Fruit fly (Drosophila melanogaster) whole organism, embryonic: ENCODE data around the gene CG4462.

Experiments
- Awh ChIP-seq: fragments of 200-800 bp; sonication (Bioruptor generic); IDR thresholded peaks from 2 replicates; pipeline ENCODE4, ENCODE4 v1.3.6; 2022; ENCODE audit warnings: missing biosample characterization, missing genetic modification characterization
- Bteb2 ChIP-seq: fragments of 200-800 bp; sonication (Bioruptor generic); optimal IDR thresholded peaks from 2 replicates; lab custom pipeline; 2016; ENCODE audit warnings: missing biosample characterization, missing genetic modification characterization
- CG10274 ChIP-seq: fragments of 200-800 bp; sonication (Bioruptor generic); optimal IDR thresholded peaks from 3 replicates; lab custom pipeline; 2017; ENCODE audit warnings: missing biosample characterization, mild to moderate bottlenecking, missing genetic modification characterization
- CG10431 ChIP-seq: fragments of 200-800 bp; sonication (Bioruptor generic); optimal IDR thresholded peaks from 3 replicates; lab custom pipeline; 2018; ENCODE audit warnings: missing biosample characterization, mild to moderate bottlenecking, missing genetic modification characterization
- CG10462 ChIP-seq: fragments of 200-800 bp; sonication (Bioruptor generic); optimal IDR thresholded peaks from 2 replicates; lab custom pipeline; 2016; ENCODE audit warnings: missing biosample characterization, missing genetic modification characterization
- CG10654 ChIP-seq: fragments of 200-800 bp; sonication (Bioruptor generic); optimal IDR thresholded peaks from 2 replicates; lab custom pipeline; 2016; ENCODE audit warnings: missing biosample characterization, missing genetic modification characterization
- CG12219 ChIP-seq: fragments of 200-800 bp; sonication (Bioruptor generic); optimal IDR thresholded peaks from 3 replicates; lab custom pipeline; 2018; ENCODE audit warnings: missing biosample characterization, mild to moderate bottlenecking, missing genetic modification characterization
- CG13123 ChIP-seq: fragments of 200-800 bp; sonication (Bioruptor generic); optimal IDR thresholded peaks from 2 replicates; lab custom pipeline; 2016; ENCODE audit warnings: missing biosample characterization, missing genetic modification characterization
- CG14667 ChIP-seq: fragments of 200-800 bp; sonication (Bioruptor generic); IDR thresholded peaks from 2 replicates; pipeline ENCODE4 v1.3.6; 2022; ENCODE audit warnings: missing biosample characterization, missing genetic modification characterization
- CG1603 ChIP-seq: fragments of 200-800 bp; sonication (Bioruptor generic); optimal IDR thresholded peaks from 2 replicates; lab custom pipeline; 2019; ENCODE audit warnings: missing biosample characterization, mild to moderate bottlenecking, missing genetic modification characterization, moderate library complexity
- CG17568 ChIP-seq: fragments of 200-800 bp; sonication (Bioruptor generic); optimal IDR thresholded peaks from 2 replicates; lab custom pipeline; 2018; ENCODE audit warnings: missing biosample characterization, mild to moderate bottlenecking, missing genetic modification characterization, moderate library complexity
- CG17829 ChIP-seq: fragments of 200-800 bp; optimal IDR thresholded peaks from 2 replicates; lab custom pipeline; 2019; ENCODE audit warnings: missing biosample characterization, mild to moderate bottlenecking, missing genetic modification characterization, moderate library complexity
- CG18476 ChIP-seq: fragments of 200-800 bp; sonication (Bioruptor generic); optimal IDR thresholded peaks from 2 replicates; lab custom pipeline; 2016; ENCODE audit warnings: missing biosample characterization, mild to moderate bottlenecking, missing genetic modification characterization
- CG31224 ChIP-seq: fragments of 200-800 bp; sonication (Bioruptor generic); IDR thresholded peaks from 2 replicates; pipeline ENCODE4 v1.3.6; 2022; ENCODE audit warnings: missing biosample characterization, missing genetic modification characterization
- CG31388 ChIP-seq: fragments of 200-800 bp; sonication (Bioruptor generic); optimal IDR thresholded peaks from 2 replicates; lab custom pipeline; 2016; ENCODE audit warnings: missing biosample characterization, missing genetic modification characterization
- CG42726 ChIP-seq: fragments of 200-800 bp; sonication (Bioruptor generic); IDR thresholded peaks from 2 replicates; pipeline ENCODE4 v1.3.6; 2022; ENCODE audit warnings: missing biosample characterization, missing genetic modification characterization; ENCODE audit not compliant: partially characterized antibody
- CG4328 ChIP-seq: fragments of 200-800 bp; sonication (Bioruptor generic); optimal IDR thresholded peaks from 3 replicates; lab custom pipeline; 2017; ENCODE audit warnings: missing biosample characterization, missing genetic modification reagents, missing genetic modification characterization
- CG4424 ChIP-seq: fragments of 200-800 bp; sonication (Bioruptor generic); optimal IDR thresholded peaks from 3 replicates; lab custom pipeline; 2016; ENCODE audit warnings: missing biosample characterization, missing genetic modification characterization
- CG5245 ChIP-seq: fragments of 200-800 bp; sonication (Bioruptor generic); optimal IDR thresholded peaks from 3 replicates; lab custom pipeline; 2016; ENCODE audit warnings: missing biosample characterization, missing genetic modification characterization
- Camta ChIP-seq: fragments of 200-800 bp; sonication (Bioruptor generic); optimal IDR thresholded peaks from 2 replicates; lab custom pipeline; 2016; ENCODE audit warnings: missing biosample characterization, missing genetic modification characterization
- D ChIP-seq, 2 experiments: fragments of 200-800 bp in 1 of 2; fragments of >200 bp in 1 of 2; sonication (Bioruptor generic) in 1 of 2; optimal IDR thresholded peaks; 2 replicates in 1 of 2; 3 replicates in 1 of 2; lab custom pipeline; 2017; ENCODE audit warnings: mild to moderate bottlenecking in 1 of 2, missing biosample characterization in 1 of 2, missing genetic modification characterization in 1 of 2, missing genetic modification reagents in 1 of 2
- Dad ChIP-seq: fragments of 200-800 bp; sonication (Bioruptor generic); optimal IDR thresholded peaks from 3 replicates; lab custom pipeline; 2016; ENCODE audit warnings: missing biosample characterization, missing genetic modification characterization
- Dek ChIP-seq: fragments of 200-800 bp; sonication (Bioruptor generic); optimal IDR thresholded peaks from 3 replicates; lab custom pipeline; 2019; ENCODE audit warnings: missing biosample characterization, mild to moderate bottlenecking, missing genetic modification characterization, moderate library complexity
- Dip3 ChIP-seq: fragments of 200-800 bp; sonication (Bioruptor generic); optimal IDR thresholded peaks from 3 replicates; lab custom pipeline; 2016; ENCODE audit warnings: missing biosample characterization, missing genetic modification characterization
- Dp ChIP-seq: fragments of 200-800 bp; sonication (Bioruptor generic); optimal IDR thresholded peaks from 2 replicates; lab custom pipeline; 2018; ENCODE audit warnings: missing biosample characterization, mild to moderate bottlenecking, missing genetic modification characterization, moderate library complexity
- Ets97D ChIP-seq: fragments of 200-800 bp; sonication (Bioruptor generic); optimal IDR thresholded peaks from 3 replicates; lab custom pipeline; 2016; ENCODE audit warnings: missing biosample characterization, missing genetic modification characterization
- Fer2 ChIP-seq: fragments of 200-800 bp; sonication (Bioruptor generic); optimal IDR thresholded peaks from 2 replicates; lab custom pipeline; 2018; ENCODE audit warnings: missing biosample characterization, mild to moderate bottlenecking, missing genetic modification characterization, moderate library complexity
- Fer3 ChIP-seq: fragments of 200-800 bp; sonication (Bioruptor generic); optimal IDR thresholded peaks from 2 replicates; lab custom pipeline; 2018; ENCODE audit warnings: missing biosample characterization, mild to moderate bottlenecking, missing genetic modification characterization, moderate library complexity
- Hr3 ChIP-seq: fragments of 200-800 bp; sonication (Bioruptor generic); optimal IDR thresholded peaks from 3 replicates; lab custom pipeline; 2016; ENCODE audit warnings: missing biosample characterization, missing genetic modification characterization
- NC2β ChIP-seq: fragments of 200-800 bp; sonication (Bioruptor generic); optimal IDR thresholded peaks from 2 replicates; lab custom pipeline; 2016; ENCODE audit warnings: missing biosample characterization, missing genetic modification characterization
- Sry-δ ChIP-seq: fragments of 200-800 bp; sonication (Bioruptor generic); optimal IDR thresholded peaks from 2 replicates; lab custom pipeline; 2016; ENCODE audit warnings: missing biosample characterization, missing genetic modification characterization
- Stat92E ChIP-seq, 3 experiments: fragments of >200 bp in 2 of 3; fragments of 200-800 bp in 1 of 3; sonication (Bioruptor generic) in 1 of 3; optimal IDR thresholded peaks; 2 replicates each; lab custom pipeline; 2017 to 2019; ENCODE audit warnings: missing biosample characterization in 3 of 3, missing genetic modification characterization in 3 of 3, mild to moderate bottlenecking in 1 of 3, moderate library complexity in 1 of 3
- Vsx1 ChIP-seq: fragments of 200-800 bp; sonication (Bioruptor generic); optimal IDR thresholded peaks from 2 replicates; lab custom pipeline; 2017; ENCODE audit warnings: missing biosample characterization, mild to moderate bottlenecking, missing genetic modification characterization, missing genetic modification reagents
- abd-A ChIP-seq: fragments of 200-800 bp; sonication (Bioruptor generic); optimal IDR thresholded peaks from 3 replicates; lab custom pipeline; 2019; ENCODE audit warnings: missing biosample characterization, mild to moderate bottlenecking, missing genetic modification characterization, moderate library complexity
- crp ChIP-seq, 2 experiments: fragments of 200-800 bp; sonication (Bioruptor generic); optimal IDR thresholded peaks; 2 replicates in 1 of 2; 3 replicates in 1 of 2; lab custom pipeline; 2017; ENCODE audit warnings: missing biosample characterization in 2 of 2, missing genetic modification characterization in 2 of 2, mild to moderate bottlenecking in 1 of 2, moderate library complexity in 1 of 2
- eyg ChIP-seq: fragments of 200-800 bp; sonication (Bioruptor generic); optimal IDR thresholded peaks from 3 replicates; lab custom pipeline; 2016; ENCODE audit warnings: missing biosample characterization, missing genetic modification characterization
- fd64A ChIP-seq: fragments of 200-800 bp; sonication (Bioruptor generic); optimal IDR thresholded peaks from 3 replicates; lab custom pipeline; 2018; ENCODE audit warnings: missing biosample characterization, mild to moderate bottlenecking, missing genetic modification characterization
- fd96Cb ChIP-seq: fragments of 200-800 bp; sonication (Bioruptor generic); optimal IDR thresholded peaks from 2 replicates; lab custom pipeline; 2018; ENCODE audit warnings: missing biosample characterization, mild to moderate bottlenecking, missing genetic modification characterization, moderate library complexity
- ken ChIP-seq: fragments of 200-800 bp; sonication (Bioruptor generic); IDR thresholded peaks from 3 replicates; pipeline ENCODE4 v1.3.6; 2022; ENCODE audit warnings: missing biosample characterization, missing genetic modification characterization
- odd ChIP-seq: fragments of 200-800 bp; sonication (Bioruptor generic); optimal IDR thresholded peaks from 2 replicates; lab custom pipeline; 2017; ENCODE audit warnings: missing biosample characterization, mild to moderate bottlenecking, missing genetic modification characterization
- p53 ChIP-seq: fragments of 200-800 bp; sonication (Bioruptor generic); optimal IDR thresholded peaks from 2 replicates; lab custom pipeline; 2016; ENCODE audit warnings: missing biosample characterization, missing genetic modification characterization
- salm ChIP-seq: fragments of 200-800 bp; sonication (Bioruptor generic); optimal IDR thresholded peaks from 2 replicates; lab custom pipeline; 2018; ENCODE audit warnings: missing biosample characterization, mild to moderate bottlenecking, missing genetic modification characterization
- scrt ChIP-seq: fragments of 200-800 bp; sonication (Bioruptor generic); optimal IDR thresholded peaks from 2 replicates; lab custom pipeline; 2018; ENCODE audit warnings: missing biosample characterization, mild to moderate bottlenecking, missing genetic modification characterization, moderate library complexity
- sens ChIP-seq: fragments of 200-800 bp; sonication (Bioruptor generic); peaks from one replicate; lab custom pipeline; 2016; ENCODE audit warnings: missing biosample characterization, missing genetic modification characterization
- sim ChIP-seq: fragments of 200-800 bp; sonication (Bioruptor generic); IDR thresholded peaks from 2 replicates; pipeline ENCODE4 v1.3.6; 2022; ENCODE audit warnings: missing biosample characterization, missing genetic modification characterization
- slp2 ChIP-seq: fragments of 200-800 bp; sonication (Bioruptor generic); optimal IDR thresholded peaks from 2 replicates; lab custom pipeline; 2016; ENCODE audit warnings: missing biosample characterization, missing genetic modification characterization
- tna ChIP-seq: fragments of 200-800 bp; sonication (Bioruptor generic); IDR thresholded peaks from 2 replicates; pipeline ENCODE4 v1.3.6; 2022; ENCODE audit warnings: missing biosample characterization, missing genetic modification characterization; ENCODE audit not compliant: partially characterized antibody
- trh ChIP-seq: fragments of 200-800 bp; sonication (Bioruptor generic); optimal IDR thresholded peaks from 2 replicates; lab custom pipeline; 2016; ENCODE audit warnings: missing biosample characterization, missing genetic modification characterization
- zen2 ChIP-seq: fragments of 200-800 bp; sonication (Bioruptor generic); IDR thresholded peaks from 3 replicates; pipeline ENCODE4 v1.3.6; 2022; ENCODE audit warnings: missing biosample characterization, missing genetic modification characterization; ENCODE audit not compliant: partially characterized antibody

CG4462 gene

DNA sequence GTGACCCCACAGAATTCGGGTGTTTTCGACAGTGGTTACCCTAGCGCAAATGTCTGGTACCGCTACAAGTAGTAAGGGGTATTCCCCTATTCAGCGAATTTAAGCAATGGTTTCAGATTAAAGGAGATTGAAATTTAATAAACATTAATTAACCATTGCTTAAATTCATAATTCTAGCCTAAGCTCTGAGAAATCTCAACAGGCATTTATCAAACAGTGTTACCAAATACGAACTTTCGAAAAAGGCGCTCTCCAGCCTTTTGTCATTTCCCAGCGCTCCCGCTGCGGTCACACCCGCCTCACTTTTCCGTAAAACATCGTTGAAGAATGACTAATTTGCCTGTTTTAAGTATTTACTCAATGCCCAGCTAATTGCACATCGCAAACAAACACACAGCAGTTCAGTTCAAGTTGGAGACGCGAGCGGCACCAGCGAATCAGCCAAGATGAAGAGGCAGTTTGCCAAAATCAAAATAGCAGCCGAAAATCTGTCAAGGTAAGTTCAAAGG lies 20.3 kb downstream of the CG4462 start, which contains the start of the genes Surf6 and RhoGAP92B (continued):
- peak; percentile 78 for TF ChIP-seq NC2β
- peak; percentile 55 for TF ChIP-seq Camta (GFP tag; lab: Kevin White, UChicago)
- peak; percentile 41 for TF ChIP-seq salm
- peak; percentile 23 for TF ChIP-seq fd64A (GFP tag; lab: Kevin White, UChicago)
- TF ChIP-seq p53 (GFP tag; lab: Kevin White, UChicago), result peak; percentile 55
- TF ChIP-seq zen2 (GFP tag; lab: Robert Waterston, UW), result no peak
- peak; percentile 55 for TF ChIP-seq Fer3 (tag; lab: Kevin White, UChicago)
- no peak; the same call in 1 of the 2 replicates for TF ChIP-seq CG42726 (GFP tag; lab: Robert Waterston, UW)
- no peak for TF ChIP-seq CG31224
- peak; percentile 64 for TF ChIP-seq CG4328 (GFP tag; lab: Kevin White, UChicago)
- TF ChIP-seq fd96Cb, result peak; percentile 9
- no peak for TF ChIP-seq D (optimal IDR thresholded peaks at IDR 0.05; lab: Kevin White, UChicago)
- TF ChIP-seq D (GFP tag; optimal IDR thresholded peaks at IDR 0.05; lab: Kevin White, UChicago), result peak; percentile 31
- peak; percentile 77 for TF ChIP-seq CG17829 (tag; lab: Kevin White, UChicago)
- TF ChIP-seq Awh (GFP tag; lab: Robert Waterston, UW), result no peak
- TF ChIP-seq CG5245 (GFP tag; lab: Kevin White, UChicago), result peak; percentile 17
- TF ChIP-seq Sry-δ (GFP tag; lab: Kevin White, UChicago), result peak; percentile 65
- peak; percentile 70 for TF ChIP-seq Vsx1 (GFP tag; lab: Kevin White, UChicago)
- TF ChIP-seq CG17568 (GFP tag; lab: Kevin White, UChicago), result peak; percentile 79
- TF ChIP-seq crp (GFP tag; optimal IDR thresholded peaks at IDR 0.05; lab: Kevin White, UChicago), result peak in 1 of 2 experiments; percentile 62
- no peak for TF ChIP-seq tna (GFP tag; lab: Robert Waterston, UW)
- TF ChIP-seq Dip3 (GFP tag; lab: Kevin White, UChicago), result peak; percentile 64
- 0 out of 2 replicates have a peak, but pooled peaks have one; percentile 8 for TF ChIP-seq sim (GFP tag; lab: Robert Waterston, UW)
- TF ChIP-seq CG18476 (GFP tag; lab: Kevin White, UChicago), result peak; percentile 23
- TF ChIP-seq CG10462 (GFP tag; lab: Kevin White, UChicago), result peak; percentile 53
- TF ChIP-seq ken, result 0 out of 3 replicates have a peak, but pooled peaks have one; percentile 37
- peak; percentile 10 for TF ChIP-seq CG12219 (GFP tag; lab: Kevin White, UChicago)
- no peak for TF ChIP-seq CG13123 (GFP tag; lab: Kevin White, UChicago)
- peak; percentile 54 for TF ChIP-seq CG10654 (GFP tag; lab: Kevin White, UChicago)
- peak; percentile 49 for TF ChIP-seq CG4424 (GFP tag; lab: Kevin White, UChicago)
- TF ChIP-seq Hr3 (GFP tag; lab: Kevin White, UChicago), result peak; percentile 40
- peak; percentile 11 for TF ChIP-seq abd-A
- peak; percentile 85 for TF ChIP-seq CG1603 (tag; lab: Kevin White, UChicago)
- peak; percentile 58 for TF ChIP-seq Bteb2 (GFP tag; lab: Kevin White, UChicago)
- TF ChIP-seq CG14667 (GFP tag; lab: Robert Waterston, UW), result no peak
- peak; percentile 40 for TF ChIP-seq slp2 (GFP tag; lab: Kevin White, UChicago)
- TF ChIP-seq Ets97D (GFP tag; lab: Kevin White, UChicago), result peak; percentile 89
- no peak for TF ChIP-seq CG10274 (GFP tag; lab: Kevin White, UChicago)
- TF ChIP-seq trh (GFP tag; lab: Kevin White, UChicago), result no peak
- TF ChIP-seq Fer2 (tag; lab: Kevin White, UChicago), result peak; percentile 8
- TF ChIP-seq sens (GFP tag; lab: Kevin White, UChicago), result peak; percentile 96
- peak; percentile 39 for TF ChIP-seq Dek (tag; lab: Kevin White, UChicago)
- peak; percentile 75 for TF ChIP-seq Dp
- peak in 1 of 3 experiments; percentile 71 for TF ChIP-seq Stat92E (GFP tag; optimal IDR thresholded peaks at IDR 0.05; lab: Kevin White, UChicago)
- TF ChIP-seq CG10431 (GFP tag; lab: Kevin White, UChicago), result peak; percentile 68
- TF ChIP-seq odd (GFP tag; lab: Kevin White, UChicago), result peak; percentile 47
- TF ChIP-seq Dad, result peak; percentile 50
- TF ChIP-seq eyg (GFP tag; lab: Kevin White, UChicago), result peak; percentile 43
- TF ChIP-seq CG31388 (GFP tag; lab: Kevin White, UChicago), result no peak
- TF ChIP-seq scrt (GFP tag; lab: Kevin White, UChicago), result peak; percentile 56
